Fruit fly (Drosophila melanogaster) whole organism, embryonic: ENCODE results near the gene gig.

Experiments
- BEAF-32 ChIP-seq: fragments of 200-800 bp; sonication (Bioruptor generic); optimal IDR thresholded peaks from 3 replicates; lab custom pipeline; 2017; ENCODE audit warnings: missing biosample characterization, missing genetic modification characterization, mild to moderate bottlenecking, moderate library complexity, missing genetic modification reagents
- CG10274 ChIP-seq: fragments of 200-800 bp; sonication (Bioruptor generic); optimal IDR thresholded peaks from 3 replicates; lab custom pipeline; 2017; ENCODE audit warnings: missing biosample characterization, mild to moderate bottlenecking, missing genetic modification characterization
- CG11456 ChIP-seq: fragments of 200-800 bp; sonication (Bioruptor generic); IDR thresholded peaks from 3 replicates; pipeline ENCODE4 v1.3.6; 2022; ENCODE audit warnings: missing biosample characterization, missing genetic modification characterization
- CG12744 ChIP-seq: fragments of 200-800 bp; sonication (Bioruptor generic); optimal IDR thresholded peaks from 2 replicates; lab custom pipeline; 2016; ENCODE audit warnings: missing biosample characterization, missing genetic modification characterization
- CG13287 ChIP-seq: fragments of 200-800 bp; sonication (Bioruptor generic); IDR thresholded peaks from 2 replicates; pipeline ENCODE4 v1.3.6; 2022; ENCODE audit warnings: missing biosample characterization, missing genetic modification characterization; ENCODE audit not compliant: partially characterized antibody
- CG14050 ChIP-seq: fragments of 200-800 bp; sonication (Bioruptor generic); IDR thresholded peaks from 3 replicates; pipeline ENCODE4 v1.3.6; 2022; ENCODE audit warnings: missing biosample characterization, missing genetic modification characterization
- CG14667 ChIP-seq: fragments of 200-800 bp; sonication (Bioruptor generic); IDR thresholded peaks from 2 replicates; pipeline ENCODE4 v1.3.6; 2022; ENCODE audit warnings: missing biosample characterization, missing genetic modification characterization
- CG14965 ChIP-seq: fragments of 200-800 bp; sonication (Bioruptor generic); optimal IDR thresholded peaks from 2 replicates; lab custom pipeline; 2016; ENCODE audit warnings: missing biosample characterization, missing genetic modification characterization, borderline replicate concordance
- CG15514 ChIP-seq: fragments of 200-800 bp; sonication (Bioruptor generic); optimal IDR thresholded peaks from 3 replicates; lab custom pipeline; 2017; ENCODE audit warnings: missing biosample characterization, missing genetic modification characterization, mild to moderate bottlenecking, moderate library complexity, missing genetic modification reagents
- CG1647 ChIP-seq: fragments of 200-800 bp; sonication (Bioruptor generic); optimal IDR thresholded peaks from 3 replicates; lab custom pipeline; 2016; ENCODE audit warnings: missing biosample characterization, missing genetic modification characterization
- CG17829 ChIP-seq: fragments of 200-800 bp; optimal IDR thresholded peaks from 2 replicates; lab custom pipeline; 2019; ENCODE audit warnings: missing biosample characterization, mild to moderate bottlenecking, missing genetic modification characterization, moderate library complexity
- CG18764 ChIP-seq: fragments of 200-800 bp; sonication (Bioruptor generic); optimal IDR thresholded peaks from 3 replicates; lab custom pipeline; 2016; ENCODE audit warnings: missing biosample characterization, missing genetic modification characterization
- CG2199 ChIP-seq: fragments of 200-800 bp; sonication (Bioruptor generic); IDR thresholded peaks from 3 replicates; pipeline ENCODE4 v1.3.6; 2022; ENCODE audit warnings: missing biosample characterization, missing genetic modification characterization
- CG2889 ChIP-seq: fragments of 200-800 bp; sonication (Bioruptor generic); IDR thresholded peaks from 3 replicates; pipeline ENCODE4 v1.3.6; 2022; ENCODE audit warnings: missing biosample characterization, missing genetic modification characterization
- CG31441 ChIP-seq: fragments of 200-800 bp; sonication (Bioruptor generic); IDR thresholded peaks from 2 replicates; pipeline ENCODE4 v1.3.6; 2022; ENCODE audit warnings: missing biosample characterization, missing genetic modification characterization
- CG3163 ChIP-seq: fragments of 200-800 bp; sonication (Bioruptor generic); optimal IDR thresholded peaks from 3 replicates; lab custom pipeline; 2016; ENCODE audit warnings: missing biosample characterization, missing genetic modification characterization
- CG6272 ChIP-seq: fragments of 200-800 bp; sonication (Bioruptor generic); IDR thresholded peaks from 2 replicates; pipeline ENCODE4 v1.3.6; 2022; ENCODE audit warnings: missing biosample characterization, missing genetic modification characterization
- CG7987 ChIP-seq: fragments of 200-800 bp; sonication (Bioruptor generic); optimal IDR thresholded peaks from 2 replicates; lab custom pipeline; 2018; ENCODE audit warnings: missing biosample characterization, mild to moderate bottlenecking, missing genetic modification characterization, moderate library complexity
- CG9876 ChIP-seq: fragments of 200-800 bp; sonication (Bioruptor generic); optimal IDR thresholded peaks from 2 replicates; lab custom pipeline; 2016; ENCODE audit warnings: missing biosample characterization, missing genetic modification characterization
- Ets65A ChIP-seq: fragments of 200-800 bp; sonication (Bioruptor generic); peaks from one replicate; lab custom pipeline; 2016; ENCODE audit warnings: missing biosample characterization, missing genetic modification characterization
- Ets97D ChIP-seq: fragments of 200-800 bp; sonication (Bioruptor generic); optimal IDR thresholded peaks from 3 replicates; lab custom pipeline; 2016; ENCODE audit warnings: missing biosample characterization, missing genetic modification characterization
- HHEX ChIP-seq: fragments of 200-800 bp; sonication (Bioruptor generic); optimal IDR thresholded peaks from 3 replicates; lab custom pipeline; 2017; ENCODE audit warnings: missing biosample characterization, mild to moderate bottlenecking, missing genetic modification characterization, missing genetic modification reagents
- HLH4C ChIP-seq: fragments of 200-800 bp; sonication (Bioruptor generic); IDR thresholded peaks from 3 replicates; pipeline ENCODE4 v1.3.6; 2022; ENCODE audit warnings: missing biosample characterization, missing genetic modification characterization; ENCODE audit not compliant: partially characterized antibody
- HLH54F ChIP-seq: fragments of 200-800 bp; sonication (Bioruptor generic); optimal IDR thresholded peaks from 3 replicates; lab custom pipeline; 2016; ENCODE audit warnings: missing biosample characterization, missing genetic modification characterization
- HmgD ChIP-seq: fragments of 200-800 bp; sonication (Bioruptor generic); optimal IDR thresholded peaks from 3 replicates; lab custom pipeline; 2016; ENCODE audit warnings: missing biosample characterization, missing genetic modification characterization
- HmgZ ChIP-seq: fragments of 200-800 bp; sonication (Bioruptor generic); optimal IDR thresholded peaks from 2 replicates; lab custom pipeline; 2018; ENCODE audit warnings: missing biosample characterization, mild to moderate bottlenecking, missing genetic modification characterization
- Lhr ChIP-seq: fragments of 200-800 bp; sonication (Bioruptor generic); optimal IDR thresholded peaks from 3 replicates; lab custom pipeline; 2017; ENCODE audit warnings: mild to moderate bottlenecking, missing biosample characterization, missing genetic modification reagents, missing genetic modification characterization
- Med ChIP-seq: fragments of 200-800 bp; sonication (Bioruptor generic); peaks from one replicate; lab custom pipeline; 2016; ENCODE audit warnings: missing biosample characterization, missing genetic modification characterization, mild to moderate bottlenecking, inconsistent platforms, moderate library complexity
- Oaz ChIP-seq: fragments of 200-800 bp; sonication (Bioruptor generic); IDR thresholded peaks from 2 replicates; pipeline ENCODE4 v1.3.6; 2022; ENCODE audit warnings: missing biosample characterization, missing genetic modification characterization
- Opbp ChIP-seq: fragments of 200-800 bp; sonication (Bioruptor generic); IDR thresholded peaks from 3 replicates; pipeline ENCODE4 v1.3.6; 2022; ENCODE audit warnings: missing biosample characterization, missing genetic modification characterization; ENCODE audit not compliant: partially characterized antibody
- Six4 ChIP-seq: fragments of 200-800 bp; sonication (Bioruptor generic); optimal IDR thresholded peaks from 2 replicates; lab custom pipeline; 2016; ENCODE audit warnings: missing biosample characterization, missing genetic modification characterization
- Sry-β ChIP-seq: fragments of 200-800 bp; sonication (Bioruptor generic); optimal IDR thresholded peaks from 2 replicates; lab custom pipeline; 2018; ENCODE audit warnings: missing biosample characterization, mild to moderate bottlenecking, missing genetic modification characterization, moderate library complexity
- Sry-δ ChIP-seq: fragments of 200-800 bp; sonication (Bioruptor generic); optimal IDR thresholded peaks from 2 replicates; lab custom pipeline; 2016; ENCODE audit warnings: missing biosample characterization, missing genetic modification characterization
- abd-A ChIP-seq: fragments of 200-800 bp; sonication (Bioruptor generic); optimal IDR thresholded peaks from 3 replicates; lab custom pipeline; 2019; ENCODE audit warnings: missing biosample characterization, mild to moderate bottlenecking, missing genetic modification characterization, moderate library complexity
- amos ChIP-seq: fragments of 200-800 bp; sonication (Bioruptor generic); IDR thresholded peaks from 2 replicates; pipeline ENCODE4 v1.3.6; 2022; ENCODE audit warnings: missing biosample characterization, missing genetic modification characterization; ENCODE audit not compliant: partially characterized antibody
- ara ChIP-seq: fragments of 200-800 bp; sonication (Bioruptor generic); IDR thresholded peaks from 2 replicates; pipeline ENCODE4 v1.3.6; 2022; ENCODE audit warnings: missing biosample characterization, missing genetic modification characterization
- bcd ChIP-seq: fragments of 200-800 bp; sonication (Bioruptor generic); optimal IDR thresholded peaks from 2 replicates; lab custom pipeline; 2017; ENCODE audit warnings: missing biosample characterization, mild to moderate bottlenecking, missing genetic modification characterization
- disco-r ChIP-seq: fragments of 200-800 bp; sonication (Bioruptor generic); optimal IDR thresholded peaks from 2 replicates; lab custom pipeline; 2016; ENCODE audit warnings: missing biosample characterization, missing genetic modification characterization
- dpn ChIP-seq, 2 experiments: fragments of 200-800 bp; sonication (Bioruptor generic); optimal IDR thresholded peaks; 3 replicates each; lab custom pipeline; 2016; ENCODE audit warnings: missing biosample characterization in 2 of 2, missing genetic modification characterization in 2 of 2
- h ChIP-seq: fragments of >200 bp; optimal IDR thresholded peaks from 2 replicates; lab custom pipeline; 2017
- knrl ChIP-seq: fragments of 200-800 bp; sonication (Bioruptor generic); IDR thresholded peaks from 3 replicates; pipeline ENCODE4 v1.3.6; 2022; ENCODE audit warnings: missing biosample characterization, missing genetic modification characterization; ENCODE audit not compliant: partially characterized antibody
- lola ChIP-seq, 3 experiments: fragments of >200 bp in 2 of 3; fragments of 200-800 bp in 1 of 3; sonication (Bioruptor generic) in 1 of 3; optimal IDR thresholded peaks; 2 replicates each; lab custom pipeline; 2017 to 2019; ENCODE audit warnings: missing biosample characterization in 3 of 3, missing genetic modification characterization in 3 of 3, mild to moderate bottlenecking in 1 of 3, moderate library complexity in 1 of 3
- mam ChIP-seq: fragments of 200-800 bp; sonication (Bioruptor generic); optimal IDR thresholded peaks from 3 replicates; lab custom pipeline; 2016; ENCODE audit warnings: missing biosample characterization, missing genetic modification characterization
- org-1 ChIP-seq: fragments of 200-800 bp; sonication (Bioruptor generic); optimal IDR thresholded peaks from 2 replicates; lab custom pipeline; 2017; ENCODE audit warnings: missing biosample characterization, missing genetic modification characterization
- pfk ChIP-seq: fragments of 200-800 bp; sonication (Bioruptor generic); optimal IDR thresholded peaks from 2 replicates; lab custom pipeline; 2018; ENCODE audit warnings: missing biosample characterization, mild to moderate bottlenecking, missing genetic modification characterization, moderate library complexity
- pho ChIP-seq: fragments of 200-800 bp; sonication (Bioruptor generic); optimal IDR thresholded peaks from 2 replicates; lab custom pipeline; 2016; ENCODE audit warnings: missing biosample characterization, missing genetic modification characterization
- prd ChIP-seq, 3 experiments: fragments of >200 bp in 2 of 3; fragments of 200-800 bp in 1 of 3; sonication (Bioruptor generic) in 1 of 3; optimal IDR thresholded peaks in 2 of 3; IDR thresholded peaks in 1 of 3; 2 replicates in 2 of 3; 3 replicates in 1 of 3; pipeline versions ENCODE4 v1.3.6 to Lab custom; 2017 to 2022; ENCODE audit warnings: missing biosample characterization in 1 of 3, missing genetic modification characterization in 1 of 3
- sob ChIP-seq: fragments of 200-800 bp; sonication (Bioruptor generic); IDR thresholded peaks from 2 replicates; pipeline ENCODE4 v1.3.6; 2022; ENCODE audit warnings: missing biosample characterization, missing genetic modification characterization
- sug ChIP-seq: fragments of 200-800 bp; optimal IDR thresholded peaks from 2 replicates; lab custom pipeline; 2019; ENCODE audit warnings: missing biosample characterization, mild to moderate bottlenecking, missing genetic modification characterization, moderate library complexity
- wdn ChIP-seq: fragments of 200-800 bp; sonication (Bioruptor generic); IDR thresholded peaks from 2 replicates; pipeline ENCODE4 v1.3.6; 2022; ENCODE audit warnings: missing biosample characterization, missing genetic modification characterization
- zen ChIP-seq: fragments of 200-800 bp; sonication (Bioruptor generic); optimal IDR thresholded peaks from 3 replicates; lab custom pipeline; 2018; ENCODE audit warnings: missing biosample characterization, mild to moderate bottlenecking, missing genetic modification characterization, moderate library complexity

Gene gig

DNA sequence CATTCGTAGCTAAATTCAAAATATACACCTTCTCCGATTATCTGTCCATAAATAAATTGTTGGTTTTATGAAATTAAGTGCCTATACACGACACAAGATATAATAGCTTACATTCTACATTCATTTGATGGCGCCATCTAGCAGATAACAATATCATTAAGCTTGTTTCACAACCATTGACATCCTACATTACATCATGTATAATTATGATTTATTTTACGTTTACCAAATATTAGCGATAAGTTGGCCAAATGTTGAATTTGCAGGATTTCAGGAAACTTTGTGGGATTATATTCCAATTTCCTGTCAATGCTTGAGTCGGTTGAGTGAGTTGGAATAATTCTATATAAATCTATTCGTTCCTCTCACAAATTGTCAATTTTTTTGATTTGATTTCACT lies 31.7 kb upstream of the gig start (continued):
- TF ChIP-seq CG3163 (GFP tag; lab: Kevin White, UChicago) = no peak
- TF ChIP-seq sug = peak; percentile 21
- peak; percentile 83 for TF ChIP-seq Med
- TF ChIP-seq CG7987 = no peak
- TF ChIP-seq Sry-δ = no peak
- no peak for TF ChIP-seq CG10274 (GFP tag; lab: Kevin White, UChicago)
- no peak for TF ChIP-seq prd (optimal IDR thresholded peaks at IDR 0.05; lab: Kevin White, UChicago)
- no peak for TF ChIP-seq prd (GFP tag; IDR thresholded peaks at IDR 0.05; lab: Robert Waterston, UW)
- TF ChIP-seq CG11456 (GFP tag; lab: Robert Waterston, UW) = no peak
- no peak for TF ChIP-seq CG14050 (GFP tag; lab: Robert Waterston, UW)
- TF ChIP-seq zen (tag; lab: Kevin White, UChicago) = peak; percentile 75
- peak; percentile 20 for TF ChIP-seq CG18764 (GFP tag; lab: Kevin White, UChicago)
- no peak for TF ChIP-seq wdn
- peak; percentile 81 for TF ChIP-seq amos (GFP tag; lab: Robert Waterston, UW)
- TF ChIP-seq CG15514 (GFP tag; lab: Kevin White, UChicago) = no peak
- TF ChIP-seq CG12744 (GFP tag; lab: Kevin White, UChicago) = no peak
- peak; percentile 41 for TF ChIP-seq HmgZ (tag; lab: Kevin White, UChicago)
- TF ChIP-seq HHEX (GFP tag; lab: Kevin White, UChicago) = no peak
- TF ChIP-seq org-1 = no peak
- TF ChIP-seq Oaz (GFP tag; lab: Robert Waterston, UW) = no peak
- TF ChIP-seq disco-r (GFP tag; lab: Kevin White, UChicago) = no peak
- no peak for TF ChIP-seq CG31441
- peak; percentile 36; the same call in 1 of the 3 replicates for TF ChIP-seq Opbp (GFP tag; lab: Robert Waterston, UW)
- no peak for TF ChIP-seq CG2889
- TF ChIP-seq mam (GFP tag; lab: Kevin White, UChicago) = peak; percentile 23
- no peak for TF ChIP-seq CG6272 (GFP tag; lab: Robert Waterston, UW)
- peak; percentile 63 for TF ChIP-seq HmgD (GFP tag; lab: Kevin White, UChicago)
- no peak for TF ChIP-seq dpn (GFP tag; optimal IDR thresholded peaks at IDR 0.05; lab: Kevin White, UChicago)
- peak; percentile 73 for TF ChIP-seq knrl (GFP tag; lab: Robert Waterston, UW)
- TF ChIP-seq HLH54F (GFP tag; lab: Kevin White, UChicago) = peak; percentile 12
- no peak for TF ChIP-seq Sry-β
- peak; percentile 92 for TF ChIP-seq Ets65A (GFP tag; lab: Kevin White, UChicago)
- TF ChIP-seq sob (GFP tag; lab: Robert Waterston, UW) = peak; percentile 60
- TF ChIP-seq Six4 (GFP tag; lab: Kevin White, UChicago) = no peak
- TF ChIP-seq CG1647 (GFP tag; lab: Kevin White, UChicago) = peak; percentile 19
- TF ChIP-seq pho (GFP tag; lab: Kevin White, UChicago) = peak; percentile 36
- TF ChIP-seq BEAF-32 = no peak
- no peak for TF ChIP-seq CG14667 (GFP tag; lab: Robert Waterston, UW)
- no peak for TF ChIP-seq pfk (GFP tag; lab: Kevin White, UChicago)
- peak; percentile 38 for TF ChIP-seq CG9876 (GFP tag; lab: Kevin White, UChicago)
- no peak for TF ChIP-seq lola (GFP tag; optimal IDR thresholded peaks at IDR 0.05; lab: Kevin White, UChicago)
- peak; percentile 99 for TF ChIP-seq CG2199 (GFP tag; lab: Robert Waterston, UW)
- TF ChIP-seq HLH4C (GFP tag; lab: Robert Waterston, UW) = 0 out of 3 replicates have a peak, but pooled peaks have one; percentile 36
- TF ChIP-seq ara (GFP tag; lab: Robert Waterston, UW) = no peak
- no peak for TF ChIP-seq Ets97D
- no peak for TF ChIP-seq h (lab: Kevin White, UChicago)
- TF ChIP-seq abd-A = peak; percentile 57
- TF ChIP-seq bcd (GFP tag; lab: Kevin White, UChicago) = peak; percentile 16
- no peak for TF ChIP-seq CG14965 (GFP tag; lab: Kevin White, UChicago)
- TF ChIP-seq Lhr (GFP tag; lab: Kevin White, UChicago) = peak; percentile 46
- TF ChIP-seq CG13287 = peak; percentile 34; the same call in 1 of the 2 replicates
- peak; percentile 3 for TF ChIP-seq CG17829
